Worm (Caenorhabditis elegans) whole organism, L4 larva: ENCODE data around the gene F37C4.6.

Source experiments
- R02D3.7 ChIP-seq: fragments of 150-350 bp; sonication (generic microtip); optimal IDR thresholded peaks from 3 replicates; lab custom pipeline; 2014; ENCODE audit warnings: missing biosample characterization, missing genetic modification characterization
- ama-1 ChIP-seq: fragments of 150-350 bp; optimal IDR thresholded peaks from 2 replicates; lab custom pipeline; 2014; ENCODE audit warnings: inconsistent platforms, mixed read lengths
- ceh-20 ChIP-seq: fragments of 200-800 bp; sonication (Bioruptor generic); IDR thresholded peaks from 2 replicates; pipeline ENCODE4 v1.3.6; 2022; ENCODE audit warnings: missing genetic modification reagents, missing genetic modification characterization, missing compliant biosample characterization
- fkh-10 ChIP-seq: fragments of 150-350 bp; optimal IDR thresholded peaks from 2 replicates; lab custom pipeline; 2014; ENCODE audit warnings: missing biosample characterization, missing genetic modification reagents, missing genetic modification characterization
- gei-8 ChIP-seq: fragments of 200-800 bp; sonication (Bioruptor generic); optimal IDR thresholded peaks from 2 replicates; lab custom pipeline; 2018; ENCODE audit warnings: mild to moderate bottlenecking, missing genetic modification characterization, missing compliant biosample characterization
- lin-39 ChIP-seq: fragments of 150-350 bp; optimal IDR thresholded peaks from 2 replicates; lab custom pipeline; 2014; ENCODE audit warnings: missing biosample characterization, missing genetic modification reagents, missing genetic modification characterization
- nhr-11 ChIP-seq: fragments of 150-350 bp; optimal IDR thresholded peaks from 2 replicates; lab custom pipeline; 2014; ENCODE audit warnings: missing biosample characterization, missing genetic modification characterization
- nhr-77 ChIP-seq: fragments of 150-350 bp; optimal IDR thresholded peaks from 2 replicates; lab custom pipeline; 2014; ENCODE audit warnings: missing biosample characterization, missing genetic modification characterization
- pqm-1 ChIP-seq: sonication (generic microtip); optimal IDR thresholded peaks from 2 replicates; lab custom pipeline; 2017; ENCODE audit warnings: missing biosample characterization, missing genetic modification characterization
- snpc-4 ChIP-seq: fragments of 150-350 bp; optimal IDR thresholded peaks from 2 replicates; lab custom pipeline; 2014; ENCODE audit warnings: missing biosample characterization, missing genetic modification characterization

ce11 chrIV:3844584-3844983 is 33.5 kb downstream of the F37C4.6 start:
- no peak for TF ChIP-seq pqm-1 (tag; lab: Kevin White, UChicago)
- TF ChIP-seq fkh-10 (GFP tag; lab: Kevin White, UChicago) = no peak
- TF ChIP-seq nhr-77 (tag; lab: Kevin White, UChicago) = no peak
- TF ChIP-seq lin-39 (tag; lab: Kevin White, UChicago) = no peak
- TF ChIP-seq nhr-11 = no peak
- no peak for TF ChIP-seq ceh-20
- no peak for TF ChIP-seq snpc-4 (tag; lab: Kevin White, UChicago)
- TF ChIP-seq R02D3.7 = no peak
- no peak for TF ChIP-seq gei-8 (GFP tag; lab: Kevin White, UChicago)
- no peak for TF ChIP-seq ama-1 (lab: Kevin White, UChicago)
